Worm (Caenorhabditis elegans): Measurements from ENCODE around the gene mrps-17.

mrps-17 gene

ce11 chrIII:6464913-6465312 lies 33.3 kb upstream of the mrps-17 start, which contains the start of gene nduf-2.2:
Gene nduf-2.2, plus strand, starts transcription at chrIII:6465222.
- no peak for TF ChIP-seq nhr-23 (tag; optimal IDR thresholded peaks at IDR 0.05)
- no peak for TF ChIP-seq nhr-12 (tag; optimal IDR thresholded peaks at IDR 0.05)
- TF ChIP-seq nhr-6 (tag; optimal IDR thresholded peaks at IDR 0.05) = no peak
- no peak for TF ChIP-seq egl-27 (tag; optimal IDR thresholded peaks at IDR 0.05)
- TF ChIP-seq nhr-10 (tag; optimal IDR thresholded peaks at IDR 0.05) = no peak
- TF ChIP-seq nhr-237 (tag; optimal IDR thresholded peaks at IDR 0.05) = no peak
- no peak for TF ChIP-seq ceh-16 (tag; optimal IDR thresholded peaks at IDR 0.05)
- TF ChIP-seq nhr-11 (tag; optimal IDR thresholded peaks at IDR 0.05) = no peak
- TF ChIP-seq ama-1 (optimal IDR thresholded peaks at IDR 0.05) = no peak

- TF ChIP-seq nhr-129 (tag; optimal IDR thresholded peaks at IDR 0.05) (peak; percentile 83), nhr-237 (tag; optimal IDR thresholded peaks at IDR 0.05) (no peak), skn-1 (tag; optimal IDR thresholded peaks at IDR 0.05) (no peak), nhr-23 (tag; optimal IDR thresholded peaks at IDR 0.05) (no peak), peb-1 (tag; optimal IDR thresholded peaks at IDR 0.05) (peak; percentile 1), nhr-10 (tag; optimal IDR thresholded peaks at IDR 0.05) (no peak), sma-9 (GFP tag; optimal IDR thresholded peaks at IDR 0.05) (peak; percentile 80), sma-9 (tag; optimal IDR thresholded peaks at IDR 0.05) (no peak), mab-5 (tag; optimal IDR thresholded peaks at IDR 0.05) (peak; percentile 79), ztf-1 (GFP tag; conservative IDR thresholded peaks at IDR 0.05) (no peak), lin-13 (GFP tag; optimal IDR thresholded peaks at IDR 0.05) (peak; percentile 66), ama-1 (optimal IDR thresholded peaks at IDR 0.05) (peak; percentile 85), F13H6.1 (tag; optimal IDR thresholded peaks at IDR 0.05) (peak; percentile 94), nhr-77 (tag; optimal IDR thresholded peaks at IDR 0.05) (no peak), mbf-1 (tag; optimal IDR thresholded peaks at IDR 0.05) (no peak), C34F6.9 (tag; optimal IDR thresholded peaks at IDR 0.05) (peak; percentile 79), blmp-1 (tag; optimal IDR thresholded peaks at IDR 0.05; ENCODE audit: insufficient read depth) (peak; percentile 65), ceh-16 (tag; optimal IDR thresholded peaks at IDR 0.05) (peak; percentile 62), sma-3 (GFP tag; optimal IDR thresholded peaks at IDR 0.05) (peak; percentile 91), nhr-25 (tag; optimal IDR thresholded peaks at IDR 0.05) (no peak), nhr-11 (tag; optimal IDR thresholded peaks at IDR 0.05) (no peak), snpc-4 (tag; optimal IDR thresholded peaks at IDR 0.05) (peak; percentile 40), zag-1 (tag; optimal IDR thresholded peaks at IDR 0.05) (peak; percentile 73), nhr-6 (tag; optimal IDR thresholded peaks at IDR 0.05) (peak; percentile 10), elt-1 (tag; optimal IDR thresholded peaks at IDR 0.05) (no peak), lsy-2 (tag; optimal IDR thresholded peaks at IDR 0.05) (peak; percentile 75 to 83), ceh-82 (tag; optimal IDR thresholded peaks at IDR 0.05) (peak; percentile 66), nhr-21 (tag; optimal IDR thresholded peaks at IDR 0.05) (peak; percentile 86), R02D3.7 (tag; optimal IDR thresholded peaks at IDR 0.05) (no peak), fos-1 (tag; optimal IDR thresholded peaks at IDR 0.05) (peak; percentile 98), gmeb-1 (tag; optimal IDR thresholded peaks at IDR 0.05) (peak; percentile 85), lin-11 (tag; optimal IDR thresholded peaks at IDR 0.05) (peak; percentile 67), ztf-4 (tag; optimal IDR thresholded peaks at IDR 0.05) (peak; percentile 43), egl-27 (tag; optimal IDR thresholded peaks at IDR 0.05) (no peak), Y55F3AM.14 (GFP tag; optimal IDR thresholded peaks at IDR 0.05) (peak; percentile 89), crh-2 (tag; optimal IDR thresholded peaks at IDR 0.05) (peak; percentile 88), sem-4 (tag; optimal IDR thresholded peaks at IDR 0.05) (peak; percentile 68), nhr-12 (tag; optimal IDR thresholded peaks at IDR 0.05) (no peak), mdl-1 (tag; optimal IDR thresholded peaks at IDR 0.05) (peak; percentile 85 to 92), unc-55 (GFP tag; optimal IDR thresholded peaks at IDR 0.05) (peak; percentile 85)
Observed at ce11 chrIII:6464113-6464571, 32.5 kb upstream of the mrps-17 start.

DNA sequence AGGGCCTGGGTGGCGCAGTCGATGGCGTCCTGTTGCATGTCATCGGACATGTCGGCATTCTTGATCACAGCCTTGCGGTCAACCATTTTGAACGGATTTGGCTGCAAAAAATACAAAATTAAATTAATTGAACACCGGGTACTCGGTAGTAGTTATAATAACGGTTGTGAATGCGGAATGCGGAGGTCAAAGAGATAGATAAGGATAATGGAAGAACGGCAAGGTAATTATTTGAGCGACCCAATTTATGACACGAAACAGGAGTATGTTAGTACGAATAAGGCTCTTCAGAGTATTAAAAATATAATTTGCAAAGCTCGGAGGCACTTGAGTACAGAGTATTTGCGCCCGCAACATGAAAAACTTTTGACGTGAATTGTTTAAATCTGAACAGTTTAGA lies 32.1 kb upstream of the mrps-17 start, which contains the start of gene dlc-1:
Gene dlc-1, minus strand, starts transcription at position 101 of the 400 bp plus-strand sequence.
- TF ChIP-seq C34F6.9 (tag; optimal IDR thresholded peaks at IDR 0.05) (no peak), sem-4 (tag; optimal IDR thresholded peaks at IDR 0.05) (no peak), dmd-4 (tag; optimal IDR thresholded peaks at IDR 0.05) (no peak), gmeb-1 (tag; optimal IDR thresholded peaks at IDR 0.05) (no peak), egl-27 (tag; optimal IDR thresholded peaks at IDR 0.05) (no peak), elt-1 (tag; optimal IDR thresholded peaks at IDR 0.05) (no peak), mab-5 (tag; optimal IDR thresholded peaks at IDR 0.05) (no peak), nhr-237 (tag; optimal IDR thresholded peaks at IDR 0.05) (no peak), lsy-2 (tag; optimal IDR thresholded peaks at IDR 0.05) (no peak), nhr-129 (tag; optimal IDR thresholded peaks at IDR 0.05) (no peak), elt-3 (tag; optimal IDR thresholded peaks at IDR 0.05) (no peak), F13H6.1 (tag; optimal IDR thresholded peaks at IDR 0.05) (no peak), Y55F3AM.14 (GFP tag; optimal IDR thresholded peaks at IDR 0.05) (no peak), ztf-4 (tag; optimal IDR thresholded peaks at IDR 0.05) (no peak), ZK546.5 (tag; optimal IDR thresholded peaks at IDR 0.05) (no peak), nhr-77 (tag; optimal IDR thresholded peaks at IDR 0.05) (no peak), fos-1 (tag; optimal IDR thresholded peaks at IDR 0.05) (no peak), skn-1 (tag; optimal IDR thresholded peaks at IDR 0.05) (no peak), zag-1 (tag; optimal IDR thresholded peaks at IDR 0.05) (no peak), lin-13 (GFP tag; optimal IDR thresholded peaks at IDR 0.05) (no peak)
